Fruit fly (Drosophila melanogaster): ENCODE results near the gene dpr16.
A peak's percentile ranks its signal among the peaks of the same experiment; 100 is the strongest.

The dpr16 gene

dm6 chr3R:5203796-5204195 is 53.1 kb downstream of the dpr16 start (continued):
- TF ChIP-seq ro (GFP tag; IDR thresholded peaks at IDR 0.05) (no peak), gcm2 (GFP tag; optimal IDR thresholded peaks at IDR 0.05) (no peak), CG32772 (GFP tag; IDR thresholded peaks at IDR 0.05) (no peak), CG7987 (GFP tag; optimal IDR thresholded peaks at IDR 0.05) (no peak), maf-S (GFP tag; optimal IDR thresholded peaks at IDR 0.05) (no peak), bbx (GFP tag; IDR thresholded peaks at IDR 0.05; ENCODE audit: partially characterized antibody) (no peak), CG1792 (GFP tag; optimal IDR thresholded peaks at IDR 0.05) (no peak), amos (GFP tag; IDR thresholded peaks at IDR 0.05; ENCODE audit: partially characterized antibody) (no peak), Xrp1 (GFP tag; IDR thresholded peaks at IDR 0.05) (0 out of 2 replicates have a peak, but pooled peaks have one; percentile 20), z (GFP tag; IDR thresholded peaks at IDR 0.05) (no peak), TFAM (GFP tag; optimal IDR thresholded peaks at IDR 0.05) (no peak), kni (GFP tag; optimal IDR thresholded peaks at IDR 0.05) (peak; percentile 17), CG15601 (tag; optimal IDR thresholded peaks at IDR 0.05) (peak; percentile 5), NK7.1 (GFP tag; optimal IDR thresholded peaks at IDR 0.05) (no peak), wek (GFP tag; optimal IDR thresholded peaks at IDR 0.05) (no peak), CG3065 (GFP tag; optimal IDR thresholded peaks at IDR 0.05) (no peak), dpn (GFP tag; optimal IDR thresholded peaks at IDR 0.05) (no peak), lab (GFP tag; optimal IDR thresholded peaks at IDR 0.05) (peak; percentile 8), CG15479 (GFP tag; optimal IDR thresholded peaks at IDR 0.05) (no peak), CTCF (GFP tag; optimal IDR thresholded peaks at IDR 0.05) (no peak), chm (GFP tag; IDR thresholded peaks at IDR 0.05) (no peak), CG6813 (GFP tag; optimal IDR thresholded peaks at IDR 0.05) (no peak), chn (GFP tag; optimal IDR thresholded peaks at IDR 0.05) (no peak), zen2 (GFP tag; IDR thresholded peaks at IDR 0.05; ENCODE audit: partially characterized antibody) (no peak), chif (GFP tag; optimal IDR thresholded peaks at IDR 0.05) (no peak), CG6689 (GFP tag; IDR thresholded peaks at IDR 0.05) (no peak), tna (GFP tag; IDR thresholded peaks at IDR 0.05; ENCODE audit: partially characterized antibody) (no peak), CG7745 (tag; optimal IDR thresholded peaks at IDR 0.05) (peak; percentile 8), grau (tag; optimal IDR thresholded peaks at IDR 0.05) (no peak), chinmo (GFP tag; IDR thresholded peaks at IDR 0.05; ENCODE audit: partially characterized antibody) (0 out of 4 replicates have a peak, but pooled peaks have one; percentile 51), tll (GFP tag; optimal IDR thresholded peaks at IDR 0.05) (no peak), Dfd (GFP tag; optimal IDR thresholded peaks at IDR 0.05) (no peak), CG12219 (GFP tag; optimal IDR thresholded peaks at IDR 0.05) (no peak), BtbVII (GFP tag; optimal IDR thresholded peaks at IDR 0.05) (no peak), Asciz (GFP tag; optimal IDR thresholded peaks at IDR 0.05) (no peak), CG6254 (GFP tag; optimal IDR thresholded peaks at IDR 0.05) (no peak), HHEX (GFP tag; optimal IDR thresholded peaks at IDR 0.05) (no peak), insv (GFP tag; optimal IDR thresholded peaks at IDR 0.05) (peak in 1 of 2 experiments; percentile 6), CG1024 (GFP tag; IDR thresholded peaks at IDR 0.05) (0 out of 2 replicates have a peak, but pooled peaks have one; percentile 7), CG17361 (GFP tag; IDR thresholded peaks at IDR 0.05) (no peak), Nf-YB (GFP tag; optimal IDR thresholded peaks at IDR 0.05) (peak; percentile 24)

Measured in whole organism, embryonic.